Fruit fly (Drosophila melanogaster): ENCODE results near the gene timeout.

DNA sequence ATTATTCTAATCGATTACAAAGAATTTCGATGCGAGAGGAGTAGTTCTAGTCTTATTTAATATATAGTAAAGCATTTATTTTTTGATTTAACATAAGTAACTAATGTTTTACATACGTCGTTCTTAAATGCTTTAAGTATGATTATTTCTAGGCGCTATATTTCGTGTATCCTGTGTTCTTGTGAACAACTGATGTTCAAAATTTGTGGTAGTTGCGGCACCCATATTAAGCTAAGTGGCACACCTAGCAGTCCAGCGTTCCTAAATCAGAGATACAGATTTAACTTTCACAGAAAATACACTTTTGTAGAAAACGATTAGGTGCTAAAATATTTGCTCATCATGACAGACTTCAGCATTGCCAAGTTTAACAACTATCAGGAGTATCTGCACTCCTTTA, 92.6 kb downstream of the timeout start, which contains the start of gene CG8138:
- TF ChIP-seq CTCF (optimal IDR thresholded peaks at IDR 0.05) (no peak), CG8478 (optimal IDR thresholded peaks at IDR 0.05) (no peak)

All from S2 (cell line).